Worm (Caenorhabditis elegans): ENCODE data around the gene Y55B1BR.6.

The Y55B1BR.6 gene

DNA sequence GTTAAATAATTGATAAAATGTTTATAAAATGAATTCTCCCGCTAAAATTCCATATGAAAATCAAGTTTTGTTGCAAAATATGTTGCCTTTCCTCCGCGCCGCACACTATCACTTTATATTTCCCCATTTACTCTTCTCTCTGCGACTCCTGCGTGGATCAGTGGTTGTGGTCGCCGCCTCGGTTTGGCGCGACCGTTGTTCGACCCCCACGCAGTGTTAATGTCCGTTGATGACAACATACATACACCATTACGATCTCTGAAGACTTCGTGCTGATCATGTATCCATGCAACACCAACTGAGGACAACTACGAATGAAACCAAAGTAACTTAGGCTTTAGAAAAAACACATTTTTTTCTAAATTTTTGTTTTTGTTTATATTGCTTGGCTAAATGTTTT lies 39.0 kb upstream of the Y55B1BR.6 start (continued):
- TF ChIP-seq die-1 (tag; optimal IDR thresholded peaks at IDR 0.05) (peak; percentile 94), bed-1 (GFP tag; IDR thresholded peaks at IDR 0.05) (0 out of 2 replicates have a peak, but pooled peaks have one; percentile 71), Y79H2A.3 (GFP tag; conservative IDR thresholded peaks at IDR 0.05) (peak; percentile 76; the same call in 1 of the 2 replicates), attf-5 (GFP tag; optimal IDR thresholded peaks at IDR 0.05) (peak; percentile 75), F49E8.2 (tag; optimal IDR thresholded peaks at IDR 0.05; ENCODE audit: insufficient read depth) (peak; percentile 50), hlh-12 (tag; optimal IDR thresholded peaks at IDR 0.05) (peak; percentile 82), T26A5.8 (tag; optimal IDR thresholded peaks at IDR 0.05) (peak; percentile 85), lin-40 (tag; optimal IDR thresholded peaks at IDR 0.05) (peak; percentile 88), hmg-20 (GFP tag; IDR thresholded peaks at IDR 0.05) (0 out of 2 replicates have a peak, but pooled peaks have one; percentile 29), dpl-1 (GFP tag; optimal IDR thresholded peaks at IDR 0.05) (peak; percentile 33), ZK185.1 (tag; optimal IDR thresholded peaks at IDR 0.05; ENCODE audit: poor library complexity, severe bottlenecking) (no peak), fkh-3 (tag; optimal IDR thresholded peaks at IDR 0.05) (peak; percentile 85), F39B2.1 (GFP tag; IDR thresholded peaks at IDR 0.05) (no peak), lin-35 (GFP tag; optimal IDR thresholded peaks at IDR 0.05) (peak in 1 of 3 experiments; percentile 80), madf-10 (tag; optimal IDR thresholded peaks at IDR 0.05) (peak; percentile 85), ceh-91 (GFP tag; IDR thresholded peaks at IDR 0.05) (0 out of 2 replicates have a peak, but pooled peaks have one; percentile 39), ama-1 (optimal IDR thresholded peaks at IDR 0.05) (no peak), ama-1 (GFP tag; optimal IDR thresholded peaks at IDR 0.05) (peak; percentile 74 to 88), hmg-1.2 (GFP tag; IDR thresholded peaks at IDR 0.05) (peak; percentile 68), K12H6.12 (tag; optimal IDR thresholded peaks at IDR 0.05) (peak; percentile 87), lsl-1 (GFP tag; optimal IDR thresholded peaks at IDR 0.05) (peak; percentile 53), zfh-2 (GFP tag; conservative IDR thresholded peaks at IDR 0.05) (peak; percentile 70; the same call in 1 of the 2 replicates), chd-7 (tag; optimal IDR thresholded peaks at IDR 0.05) (peak; percentile 92), snpc-4 (GFP tag; optimal IDR thresholded peaks at IDR 0.05) (peak; percentile 74), snpc-4 (tag; optimal IDR thresholded peaks at IDR 0.05) (peak; percentile 43 to 88 (median 60)), zim-3 (tag; optimal IDR thresholded peaks at IDR 0.05) (peak; percentile 93), ztf-26 (tag; optimal IDR thresholded peaks at IDR 0.05) (peak; percentile 87), sptf-2 (GFP tag; optimal IDR thresholded peaks at IDR 0.05) (peak; percentile 63), attf-3 (GFP tag; conservative IDR thresholded peaks at IDR 0.05) (peak; percentile 76), aptf-2 (GFP tag; conservative IDR thresholded peaks at IDR 0.05) (0 out of 2 replicates have a peak, but pooled peaks have one; percentile 51), egrh-3 (GFP tag; IDR thresholded peaks at IDR 0.05) (peak; percentile 54; the same call in 1 of the 2 replicates), aptf-3 (GFP tag; IDR thresholded peaks at IDR 0.05) (0 out of 2 replicates have a peak, but pooled peaks have one; percentile 78), egl-44 (GFP tag; IDR thresholded peaks at IDR 0.05) (peak; percentile 89), Y53F4B.3 (GFP tag; IDR thresholded peaks at IDR 0.05) (0 out of 2 replicates have a peak, but pooled peaks have one; percentile 8), B0261.1 (tag; optimal IDR thresholded peaks at IDR 0.05) (peak; percentile 91), rpc-1 (optimal IDR thresholded peaks at IDR 0.05) (peak; percentile 98), rpc-1 (tag; optimal IDR thresholded peaks at IDR 0.05) (peak; percentile 96), unc-130 (GFP tag; optimal IDR thresholded peaks at IDR 0.05) (peak; percentile 89), cebp-1 (GFP tag; IDR thresholded peaks at IDR 0.05) (peak; percentile 45; the same call in 1 of the 2 replicates), cebp-1 (tag; optimal IDR thresholded peaks at IDR 0.05) (peak; percentile 84), snpc-1.3 (tag; optimal IDR thresholded peaks at IDR 0.05; ENCODE audit: insufficient read depth) (peak; percentile 74), cebp-2 (GFP tag; IDR thresholded peaks at IDR 0.05) (peak; percentile 73; the same call in 1 of the 2 replicates), Y56A3A.18 (GFP tag; IDR thresholded peaks at IDR 0.05) (peak; percentile 85; the same call in 1 of the 2 replicates), gei-17 (GFP tag; optimal IDR thresholded peaks at IDR 0.05) (peak; percentile 43), hlh-26 (GFP tag; conservative IDR thresholded peaks at IDR 0.05) (no peak), nhr-120 (GFP tag; IDR thresholded peaks at IDR 0.05) (0 out of 2 replicates have a peak, but pooled peaks have one; percentile 78), F57C9.4 (tag; optimal IDR thresholded peaks at IDR 0.05) (peak; percentile 34), dpff-1 (tag; optimal IDR thresholded peaks at IDR 0.05) (peak; percentile 29), nhr-80 (tag; optimal IDR thresholded peaks at IDR 0.05) (peak; percentile 63)

Data from whole organism, young adult.